Worm (Caenorhabditis elegans): Measurements from ENCODE around the gene T08A11.1.

Gene T08A11.1

DNA sequence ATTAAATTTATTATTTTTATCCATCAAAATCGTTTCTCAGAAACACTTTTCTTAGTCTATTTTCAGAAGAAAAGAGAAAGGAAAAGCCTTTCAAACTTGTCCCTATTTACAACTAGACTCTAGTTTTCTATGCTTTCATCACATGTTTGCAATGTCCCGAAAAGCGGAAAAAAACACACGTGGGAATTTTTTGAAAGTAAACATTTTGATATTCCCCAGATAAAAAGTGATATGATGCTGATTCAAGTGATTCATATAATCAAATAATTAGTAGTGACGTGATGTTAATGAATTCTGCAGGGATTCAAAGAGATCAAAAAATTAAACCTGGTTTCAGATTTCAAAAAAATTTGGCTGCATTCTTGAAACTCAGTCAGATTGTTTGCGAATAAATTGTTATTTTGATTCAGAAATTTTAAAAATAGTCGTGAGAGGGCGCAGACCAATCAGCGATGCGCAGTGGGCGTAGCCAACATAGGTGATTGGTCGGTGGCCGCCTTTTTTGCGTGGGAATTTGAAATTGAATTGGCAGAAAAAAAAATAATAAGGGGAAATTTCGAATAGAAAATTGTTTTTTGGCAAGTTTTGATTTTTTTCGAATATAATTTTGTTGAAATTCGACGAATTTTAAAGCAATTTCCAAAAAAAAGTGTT lies 28.2 kb downstream of the T08A11.1 start:
- TF ChIP-seq unc-62 (GFP tag; optimal IDR thresholded peaks at IDR 0.05): no peak

DNA sequence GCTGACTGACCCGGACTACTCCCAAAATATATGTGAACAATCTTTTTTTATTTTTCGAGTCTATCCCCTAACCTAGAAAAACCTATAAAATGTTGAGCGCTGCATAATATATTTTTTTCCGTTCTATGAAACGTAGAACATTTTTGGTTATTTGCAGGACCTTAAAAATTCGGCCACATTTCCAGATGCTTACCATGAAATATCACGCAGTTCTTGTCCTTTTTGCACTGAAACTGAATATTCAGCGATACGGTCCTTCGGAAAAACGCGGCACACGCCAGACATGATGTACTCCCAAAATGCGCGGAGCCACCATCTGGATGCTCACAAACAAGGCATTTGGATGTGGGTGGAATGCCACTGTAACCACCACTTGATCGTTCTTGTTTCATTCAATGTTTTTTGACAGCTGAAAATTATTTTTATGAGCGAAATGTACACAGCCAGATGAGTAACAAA lies 30.1 kb downstream of the T08A11.1 start, which contains the start of gene nhr-20:
Gene nhr-20, minus strand, starts transcription at position 409 of the 459 bp plus-strand sequence.
- TF ChIP-seq unc-62 (GFP tag; optimal IDR thresholded peaks at IDR 0.05): no peak

DNA sequence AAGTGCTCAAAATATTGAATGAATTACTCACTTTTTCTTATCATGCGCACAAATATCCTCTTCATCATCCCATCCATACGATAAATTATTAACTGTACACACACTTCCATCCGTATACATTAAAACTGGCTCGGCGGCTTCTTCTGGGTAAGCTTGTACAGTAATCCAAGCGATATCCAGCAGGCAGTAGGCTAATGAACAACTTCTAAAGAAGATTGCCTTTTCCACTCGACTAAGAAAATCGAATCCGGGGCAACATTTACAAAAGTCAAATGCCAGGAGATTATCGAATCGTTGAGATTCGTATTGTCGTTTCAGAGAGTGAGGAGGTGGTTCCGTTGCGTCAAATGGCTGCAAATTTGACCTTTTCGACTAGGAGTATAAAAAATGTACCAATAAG lies 31.6 kb downstream of the T08A11.1 start:
- no peak for TF ChIP-seq unc-62 (GFP tag; optimal IDR thresholded peaks at IDR 0.05)

DNA sequence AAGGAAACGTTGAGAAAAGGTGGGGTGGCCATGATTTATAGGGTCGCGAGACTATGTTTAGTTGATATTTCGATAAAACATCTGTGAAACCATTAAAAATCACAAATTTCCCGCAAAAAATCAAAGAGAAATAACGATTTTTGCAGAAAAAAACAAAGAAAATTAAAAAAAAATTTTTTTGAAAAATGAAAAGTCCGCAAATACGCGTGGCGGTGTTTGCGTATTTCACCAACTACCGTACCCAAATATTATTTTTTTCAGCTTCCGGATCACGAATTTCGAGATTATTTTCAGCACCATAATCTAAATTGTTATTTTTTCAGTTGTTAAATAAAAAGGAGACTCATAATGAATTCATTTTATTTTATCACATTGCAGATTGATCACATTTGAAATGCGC lies 32.9 kb downstream of the T08A11.1 start:
- TF ChIP-seq unc-62 (GFP tag; optimal IDR thresholded peaks at IDR 0.05): no peak

DNA sequence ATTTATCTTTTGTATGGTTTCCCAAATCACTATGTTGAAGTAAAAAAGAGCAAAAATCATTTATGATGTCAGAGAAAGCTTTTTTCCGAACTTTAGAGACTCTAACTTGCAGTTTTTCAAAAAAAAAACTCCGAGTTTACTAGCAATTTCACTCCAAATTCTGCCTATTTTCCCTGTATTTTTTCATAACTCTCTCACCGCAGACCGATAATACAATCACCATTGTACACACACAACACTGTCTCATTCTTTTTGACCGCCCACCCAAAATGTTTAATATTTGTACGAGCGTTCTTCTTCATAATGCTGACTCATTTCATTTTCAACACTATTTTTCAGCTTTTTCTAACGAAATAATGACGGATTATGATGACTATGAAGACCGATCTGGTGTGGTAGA lies 34.1 kb downstream of the T08A11.1 start, which contains the start of gene F43C1.5:
Gene F43C1.5, plus strand, starts transcription at position 301 of the 400 bp plus-strand sequence.
- no peak for TF ChIP-seq unc-62 (GFP tag; optimal IDR thresholded peaks at IDR 0.05)

DNA sequence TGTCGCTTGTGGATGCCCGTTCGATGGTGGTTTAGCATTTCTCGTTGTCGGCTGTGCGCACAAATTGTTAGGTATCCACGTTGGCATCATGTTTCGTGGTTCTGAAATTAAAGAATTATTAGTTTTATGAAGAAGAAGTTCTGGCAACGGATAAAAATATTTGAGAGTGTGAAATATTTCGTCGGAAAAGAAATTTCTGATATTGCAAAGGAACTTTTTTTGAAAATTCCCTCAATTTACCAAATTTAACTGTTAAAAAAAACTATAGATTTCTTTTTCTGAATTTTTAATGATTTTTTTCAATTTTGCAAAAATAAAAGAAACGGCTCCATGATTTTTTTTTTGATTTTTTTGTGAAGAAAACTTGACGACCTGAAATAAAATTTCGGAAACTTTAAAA lies 34.9 kb downstream of the T08A11.1 start, which contains the start of gene mpk-1:
Gene mpk-1, minus strand, starts transcription at position 101 of the 400 bp plus-strand sequence.
- no peak for TF ChIP-seq unc-62 (GFP tag; optimal IDR thresholded peaks at IDR 0.05)

DNA sequence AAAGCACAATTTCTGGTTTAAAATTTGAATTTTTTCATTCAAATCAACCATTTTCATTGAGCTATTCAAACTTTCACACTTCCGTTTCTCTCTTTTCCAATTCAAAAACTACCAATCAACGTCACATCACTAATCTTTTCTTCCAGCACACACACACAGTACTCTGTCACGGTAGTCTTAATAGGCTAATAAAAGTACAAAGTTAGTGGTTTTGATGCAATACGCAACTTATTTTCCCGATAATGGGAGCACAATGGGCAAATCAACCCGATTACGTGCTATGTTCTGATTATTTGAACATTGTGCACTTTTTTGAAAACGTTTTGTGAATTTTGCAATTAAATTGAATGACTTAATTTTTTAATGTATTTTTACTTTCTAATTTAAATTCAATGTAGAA lies 35.6 kb downstream of the T08A11.1 start:
- TF ChIP-seq unc-62 (GFP tag; optimal IDR thresholded peaks at IDR 0.05): no peak

DNA sequence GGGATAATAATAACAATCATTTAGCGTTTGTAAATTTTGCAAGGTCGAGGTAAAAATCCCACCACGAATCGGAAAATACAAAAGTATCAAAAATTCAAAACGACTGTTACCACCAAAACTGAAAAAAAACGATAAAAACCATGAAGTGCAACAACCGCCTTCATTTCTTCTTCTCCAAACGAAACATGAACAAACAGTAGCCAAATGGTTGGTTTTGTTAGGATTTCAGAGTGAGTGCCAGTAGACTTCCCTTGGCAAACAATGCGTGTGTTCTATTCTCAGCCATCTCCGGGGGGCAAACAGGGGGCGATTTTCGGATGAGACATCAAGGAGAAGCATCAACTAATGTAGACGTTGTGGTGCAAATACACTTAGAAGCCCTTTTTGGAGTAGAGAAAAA lies 38.2 kb downstream of the T08A11.1 start:
- no peak for TF ChIP-seq unc-62 (GFP tag; optimal IDR thresholded peaks at IDR 0.05)

DNA sequence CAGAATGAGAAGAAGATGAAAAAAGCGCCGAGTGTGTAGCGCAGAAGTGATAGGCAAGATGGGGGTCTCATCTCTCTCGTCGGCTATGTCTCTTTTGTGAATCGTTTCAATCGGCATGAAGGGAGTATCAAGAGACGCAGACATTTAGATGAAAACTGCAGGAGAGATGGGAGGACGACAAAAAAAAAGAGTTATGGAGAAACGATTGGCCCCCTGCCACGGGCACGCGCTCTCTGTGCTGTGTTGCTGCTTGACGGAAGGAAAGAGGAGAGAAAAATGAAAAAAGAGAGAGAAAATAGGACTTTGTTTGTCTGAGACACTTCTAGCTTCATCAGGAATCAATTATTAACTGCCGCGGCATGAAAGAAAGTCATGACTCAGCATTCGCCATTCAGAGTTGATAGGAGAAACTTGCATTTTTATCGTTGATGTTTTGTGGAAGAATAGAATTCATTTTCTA lies 39.2 kb downstream of the T08A11.1 start:
- TF ChIP-seq unc-62 (GFP tag; optimal IDR thresholded peaks at IDR 0.05): no peak

DNA sequence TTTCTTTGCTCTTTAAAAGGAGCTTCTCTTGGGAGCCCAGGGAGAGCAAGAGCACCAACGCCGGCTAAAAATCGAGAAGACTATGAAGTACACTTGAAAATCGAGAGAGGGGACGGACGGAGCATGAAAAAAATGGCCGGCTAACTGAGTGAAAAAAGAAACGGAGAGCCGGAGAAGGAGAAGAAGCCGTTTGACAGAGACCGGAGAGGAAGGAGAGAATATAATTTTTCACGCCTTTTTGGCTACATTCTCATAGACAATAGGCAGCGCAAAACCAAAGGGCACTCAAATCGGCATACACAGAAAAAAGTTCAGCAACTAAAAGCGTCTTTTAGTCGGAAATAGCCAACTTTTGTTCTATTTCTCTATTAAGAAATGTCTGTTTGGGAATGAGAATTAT lies 41.4 kb downstream of the T08A11.1 start:
- TF ChIP-seq unc-62 (GFP tag; optimal IDR thresholded peaks at IDR 0.05): no peak

DNA sequence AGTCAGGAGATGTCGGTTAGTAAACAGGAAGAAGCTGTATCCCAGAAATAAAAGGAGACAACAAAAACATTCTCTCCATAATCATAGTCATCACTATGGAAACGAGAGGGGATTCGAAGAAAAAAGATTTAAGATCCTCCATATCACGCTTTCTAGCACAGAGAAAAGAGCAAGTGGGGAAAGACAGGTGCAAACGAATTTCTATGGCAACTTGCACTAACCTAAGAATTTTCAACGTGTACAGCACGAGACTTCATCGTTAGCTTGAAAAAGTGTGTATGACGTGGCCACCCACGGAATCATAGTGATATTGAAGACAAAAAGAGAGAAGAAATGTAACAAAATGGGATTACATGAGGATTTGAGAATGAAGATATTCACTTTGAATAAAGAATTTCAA lies 42.1 kb downstream of the T08A11.1 start:
- no peak for TF ChIP-seq unc-62 (GFP tag; optimal IDR thresholded peaks at IDR 0.05)

DNA sequence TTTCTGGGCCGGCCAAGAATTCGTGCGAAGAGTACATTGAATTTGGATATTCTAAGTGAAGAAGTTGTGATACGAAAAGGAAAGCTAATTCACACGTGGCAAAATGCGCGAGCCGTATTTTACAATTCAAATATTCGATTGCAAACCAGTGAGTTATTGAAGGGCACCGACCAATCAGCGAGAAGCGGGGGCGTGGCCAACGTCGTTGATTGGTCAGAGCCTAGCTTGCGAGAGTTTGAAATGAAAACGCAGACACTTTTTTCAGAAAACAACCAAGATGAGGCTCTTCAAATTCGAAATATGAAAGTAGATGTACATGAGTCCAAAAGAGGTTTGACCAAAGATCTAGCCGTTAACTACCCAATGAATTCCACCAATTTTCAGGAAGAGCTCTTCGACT lies 52.3 kb downstream of the T08A11.1 start:
- TF ChIP-seq unc-62 (GFP tag; optimal IDR thresholded peaks at IDR 0.05): no peak

DNA sequence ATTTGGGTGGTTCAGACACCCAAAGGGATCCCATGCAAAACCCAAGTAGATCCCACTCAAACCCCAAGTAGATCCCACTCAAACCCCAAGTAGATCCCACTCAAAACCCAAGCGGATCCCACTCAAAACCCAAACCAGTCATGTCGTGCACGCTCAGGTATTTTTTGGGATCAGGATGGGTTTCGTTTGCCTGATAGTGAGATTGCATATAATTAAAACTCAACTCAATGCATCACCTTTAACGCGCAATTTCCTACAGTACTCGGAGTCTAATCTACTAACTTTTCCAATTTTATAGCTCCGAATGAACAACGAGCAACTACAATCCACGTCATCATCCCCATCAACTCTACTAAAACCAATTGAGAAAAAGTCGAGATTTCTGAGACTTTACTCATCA lies 53.8 kb downstream of the T08A11.1 start, which contains the start of gene phlp-2:
Gene phlp-2, plus strand, starts transcription at position 301 of the 400 bp plus-strand sequence.
- no peak for TF ChIP-seq unc-62 (GFP tag; optimal IDR thresholded peaks at IDR 0.05)

DNA sequence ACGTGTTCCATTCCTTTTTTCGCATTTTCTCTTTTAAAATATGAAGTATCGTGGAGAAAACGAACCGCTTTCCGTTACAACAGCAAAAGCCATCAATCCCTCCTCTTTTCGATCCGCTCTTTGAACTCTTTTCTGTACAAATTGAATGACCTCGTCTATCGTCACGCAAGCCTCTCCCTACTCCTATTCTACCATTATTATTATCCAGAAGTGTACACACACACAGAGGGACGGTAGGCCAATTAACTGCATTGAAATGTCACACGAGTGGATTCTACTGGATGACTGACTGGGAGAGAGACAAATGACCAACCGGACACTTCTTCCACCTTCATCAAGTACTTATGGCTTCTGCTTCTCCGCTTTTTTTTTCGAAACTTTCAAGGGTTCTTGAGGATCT lies 54.7 kb downstream of the T08A11.1 start:
- no peak for TF ChIP-seq unc-62 (GFP tag; optimal IDR thresholded peaks at IDR 0.05)

DNA sequence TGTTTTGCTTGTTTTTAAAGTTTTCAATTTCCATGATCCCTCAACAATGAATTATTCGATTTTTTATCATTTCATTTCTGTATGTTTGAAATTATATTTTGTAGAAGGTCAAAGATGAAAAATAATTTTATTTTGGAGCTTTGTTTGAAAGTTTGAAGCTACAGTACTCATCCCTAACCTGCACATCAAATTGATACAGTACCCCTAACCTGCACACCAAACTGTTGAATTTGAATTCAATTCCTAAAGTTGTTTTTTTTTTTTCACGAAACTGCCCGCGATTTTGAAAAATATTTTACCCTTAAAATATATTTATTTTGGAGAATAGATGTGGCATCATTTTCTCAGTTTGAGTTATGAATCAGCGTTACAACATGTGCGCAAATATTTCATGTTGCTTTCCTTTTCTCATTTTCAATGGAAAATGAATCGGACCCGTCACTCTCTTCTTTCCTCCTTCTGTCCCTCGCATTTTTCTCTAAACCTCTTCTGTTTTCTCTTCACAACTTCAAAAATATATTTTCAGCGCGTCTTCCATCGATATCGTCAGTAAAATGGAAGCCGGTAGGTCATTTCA lies 57.1 kb downstream of the T08A11.1 start, which contains the start of gene R74.8:
Gene R74.8, plus strand, starts transcription at position 527 of the 577 bp plus-strand sequence.
- no peak for TF ChIP-seq unc-62 (GFP tag; optimal IDR thresholded peaks at IDR 0.05)

DNA sequence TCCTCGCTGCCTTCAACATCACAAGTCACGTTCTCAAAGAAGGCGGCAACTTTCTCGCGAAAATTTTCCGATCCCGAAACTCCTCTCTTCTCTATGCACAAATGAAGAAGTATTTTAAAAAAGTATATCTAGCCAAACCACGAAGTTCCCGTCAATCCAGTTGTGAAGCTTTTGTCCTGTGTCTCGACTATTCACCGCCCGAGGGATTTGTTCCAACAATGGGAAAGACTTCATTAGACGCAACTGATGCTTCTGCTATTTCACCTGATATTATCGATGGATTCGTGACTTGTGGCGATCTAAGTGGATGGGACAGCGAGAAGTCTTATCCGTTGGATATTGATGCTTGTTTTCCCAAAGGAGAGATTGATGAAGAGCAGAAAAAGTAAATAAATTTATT lies 58.0 kb downstream of the T08A11.1 start:
- TF ChIP-seq unc-62 (GFP tag; optimal IDR thresholded peaks at IDR 0.05): no peak

DNA sequence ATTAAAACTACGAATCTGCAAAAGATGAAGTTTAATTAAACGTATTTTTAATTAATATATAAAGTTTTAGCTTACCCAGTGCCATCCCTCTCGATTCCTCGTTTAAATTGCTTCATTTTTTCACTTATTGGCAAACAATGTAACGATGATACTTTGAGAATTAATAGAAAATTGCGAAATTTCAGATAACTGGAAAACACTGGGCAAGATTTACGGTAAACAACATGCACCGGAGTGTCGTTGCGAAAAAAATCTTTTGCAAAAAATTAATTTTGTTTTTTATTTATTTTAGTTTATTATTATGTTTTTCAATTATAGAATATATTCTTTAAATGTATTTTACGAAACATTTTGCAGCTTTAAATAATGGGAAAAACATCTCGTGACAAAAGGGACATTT lies 58.9 kb downstream of the T08A11.1 start, which contains the start of the genes pelo-1 and R74.7:
Gene pelo-1, minus strand, starts transcription at position 151 of the 400 bp plus-strand sequence.
Gene R74.7, plus strand, starts transcription at position 358 of the 400 bp plus-strand sequence.
- TF ChIP-seq unc-62 (GFP tag; optimal IDR thresholded peaks at IDR 0.05): no peak

All from whole organism, dauer.